4 fruit fly cellular contexts compared by ENCODE assay signal in genomic region chr3R:24548832-24549231, dm6.
TF ChIP-seq lines count a peak whose summit lies in the region.

No protein-coding gene starts in this region.

- TF ChIP-seq CTCF in whole organism, embryonic (GFP tag; optimal IDR thresholded peaks at IDR 0.05; lab: Kevin White, UChicago) = no peak

TF ChIP-seq in whole organism, adult, 20 proteins besides CTCF, POLR2A, EP300 and RAD21:
- TF ChIP-seq CG7101 (tag; optimal IDR thresholded peaks at IDR 0.05; lab: Kevin White, UChicago) (no peak), kay (GFP tag; lab: Kevin White, UChicago; ENCODE audit: borderline replicate concordance) (no peak), Crg-1 (GFP tag; optimal IDR thresholded peaks at IDR 0.05; lab: Kevin White, UChicago) (no peak), ovo (GFP tag; optimal IDR thresholded peaks at IDR 0.05; lab: Kevin White, UChicago) (no peak), CG1620 (GFP tag; optimal IDR thresholded peaks at IDR 0.05; lab: Kevin White, UChicago) (no peak), cic (GFP tag; optimal IDR thresholded peaks at IDR 0.05; lab: Kevin White, UChicago) (peak; percentile 31), cnc (optimal IDR thresholded peaks at IDR 0.05; lab: Kevin White, UChicago) (no peak)

TF ChIP-seq in whole organism, embryonic, 481 proteins besides CTCF, POLR2A, EP300 and RAD21 (continues in another document):
- no peak for TF ChIP-seq ara (GFP tag; IDR thresholded peaks at IDR 0.05; lab: Robert Waterston, UW)
- no peak; the same call in 1 of the 2 replicates for TF ChIP-seq tna (GFP tag; IDR thresholded peaks at IDR 0.05; lab: Robert Waterston, UW; ENCODE audit: partially characterized antibody)
- no peak for TF ChIP-seq CG10147 (GFP tag; optimal IDR thresholded peaks at IDR 0.05; lab: Kevin White, UChicago)
- TF ChIP-seq sisA (GFP tag; IDR thresholded peaks at IDR 0.05; lab: Robert Waterston, UW) = no peak
- TF ChIP-seq CG2116 (GFP tag; optimal IDR thresholded peaks at IDR 0.05; lab: Kevin White, UChicago) = no peak
- TF ChIP-seq bcd (GFP tag; optimal IDR thresholded peaks at IDR 0.05; lab: Kevin White, UChicago) = no peak
- peak; percentile 20; the same call in 1 of the 2 replicates for TF ChIP-seq Rfx (GFP tag; IDR thresholded peaks at IDR 0.05; lab: Robert Waterston, UW)
- peak; percentile 49; the same call in 1 of the 2 replicates for TF ChIP-seq amos (GFP tag; IDR thresholded peaks at IDR 0.05; lab: Robert Waterston, UW; ENCODE audit: partially characterized antibody)
- TF ChIP-seq ci (GFP tag; IDR thresholded peaks at IDR 0.05; lab: Robert Waterston, UW) = no peak
- no peak for TF ChIP-seq oc (tag; optimal IDR thresholded peaks at IDR 0.05; lab: Kevin White, UChicago)
- TF ChIP-seq gem (tag; optimal IDR thresholded peaks at IDR 0.05; lab: Kevin White, UChicago) = no peak
- TF ChIP-seq CG30431 (GFP tag; optimal IDR thresholded peaks at IDR 0.05; lab: Kevin White, UChicago) = no peak
- no peak for TF ChIP-seq CG7357 (GFP tag; IDR thresholded peaks at IDR 0.05; lab: Robert Waterston, UW)
- no peak for TF ChIP-seq CG2120 (GFP tag; optimal IDR thresholded peaks at IDR 0.05; lab: Kevin White, UChicago)
- TF ChIP-seq wor (GFP tag; IDR thresholded peaks at IDR 0.05; lab: Robert Waterston, UW) = no peak
- TF ChIP-seq pum (GFP tag; optimal IDR thresholded peaks at IDR 0.05; lab: Kevin White, UChicago) = no peak
- TF ChIP-seq abd-A (tag; optimal IDR thresholded peaks at IDR 0.05; lab: Kevin White, UChicago) = peak; percentile 53
- TF ChIP-seq ftz-f1 (GFP tag; optimal IDR thresholded peaks at IDR 0.05; lab: Kevin White, UChicago) = no peak
- peak; percentile 52 for TF ChIP-seq CG13894 (tag; optimal IDR thresholded peaks at IDR 0.05; lab: Kevin White, UChicago)
- no peak for TF ChIP-seq CG8290 (GFP tag; optimal IDR thresholded peaks at IDR 0.05; lab: Kevin White, UChicago)
- peak in 1 of 2 experiments; percentile 22 for TF ChIP-seq CG8290 (tag; optimal IDR thresholded peaks at IDR 0.05; lab: Kevin White, UChicago)
- TF ChIP-seq CG7839 (tag; optimal IDR thresholded peaks at IDR 0.05; lab: Kevin White, UChicago) = no peak
- peak; percentile 26; the same call in 1 of the 3 replicates for TF ChIP-seq CG34422 (GFP tag; IDR thresholded peaks at IDR 0.05; lab: Robert Waterston, UW)
- TF ChIP-seq CG1233 (GFP tag; optimal IDR thresholded peaks at IDR 0.05; lab: Kevin White, UChicago) = no peak
- no peak for TF ChIP-seq dimm (GFP tag; IDR thresholded peaks at IDR 0.05; lab: Robert Waterston, UW)
- no peak for TF ChIP-seq sna (GFP tag; IDR thresholded peaks at IDR 0.05; lab: Robert Waterston, UW; ENCODE audit: partially characterized antibody)
- TF ChIP-seq cg (GFP tag; optimal IDR thresholded peaks at IDR 0.05; lab: Kevin White, UChicago) = no peak
- peak; percentile 43; the same call in 1 of the 2 replicates for TF ChIP-seq Bgb (GFP tag; IDR thresholded peaks at IDR 0.05; lab: Robert Waterston, UW; ENCODE audit: partially characterized antibody)

TF ChIP-seq in whole organism, prepupa, 60 proteins besides CTCF, POLR2A, EP300 and RAD21:
- TF ChIP-seq Ets96B (tag; optimal IDR thresholded peaks at IDR 0.05; lab: Kevin White, UChicago) (no peak), Eip78C (GFP tag; lab: Kevin White, UChicago) (peak; percentile 1), ss (GFP tag; optimal IDR thresholded peaks at IDR 0.05; lab: Kevin White, UChicago) (peak in 1 of 2 experiments; percentile 17), CG8119 (GFP tag; IDR thresholded peaks at IDR 0.05; lab: Robert Waterston, UW) (no peak), Lpt (GFP tag; optimal IDR thresholded peaks at IDR 0.05; lab: Kevin White, UChicago) (no peak), vri (GFP tag; optimal IDR thresholded peaks at IDR 0.05; lab: Kevin White, UChicago) (peak; percentile 48)

TF ChIP-seq in whole organism, pupa, 21 proteins besides CTCF, POLR2A, EP300 and RAD21:
- TF ChIP-seq CG32121 (GFP tag; IDR thresholded peaks at IDR 0.05; lab: Robert Waterston, UW) = peak; percentile 43; the same call in 1 of the 2 replicates
- TF ChIP-seq Ets98B (GFP tag; IDR thresholded peaks at IDR 0.05; lab: Robert Waterston, UW) = peak; percentile 6; the same call in 1 of the 2 replicates
- no peak for TF ChIP-seq CG13204 (GFP tag; optimal IDR thresholded peaks at IDR 0.05; lab: Kevin White, UChicago)
TF ChIP-seq in whole organism, pupa: peak in this region for 2.
